Worm (Caenorhabditis elegans): ENCODE measurements around the gene peli-1.

ce11 chrV:5756193-5756592, 50.6 kb downstream of the peli-1 start, which contains the start of gene C53A3.3:
- no peak for TF ChIP-seq sea-1 (GFP tag; conservative IDR thresholded peaks at IDR 0.05)
- TF ChIP-seq ets-7 (tag; optimal IDR thresholded peaks at IDR 0.05) = no peak
- no peak for TF ChIP-seq ama-1 (optimal IDR thresholded peaks at IDR 0.05)
- no peak for TF ChIP-seq scrt-1 (GFP tag; IDR thresholded peaks at IDR 0.05)
- no peak for TF ChIP-seq tra-4 (tag; optimal IDR thresholded peaks at IDR 0.05)
- no peak for TF ChIP-seq tbx-37 (GFP tag; conservative IDR thresholded peaks at IDR 0.05)
- no peak for TF ChIP-seq flt-1 (GFP tag; IDR thresholded peaks at IDR 0.05)
- TF ChIP-seq F13C5.2 (tag; optimal IDR thresholded peaks at IDR 0.05) = no peak
